Fruit fly (Drosophila melanogaster): ENCODE measurements around the gene APC4.

dm6 chrX:9134922-9135453, 52.3 kb downstream of the APC4 start, which contains the start of gene fend:
- TF ChIP-seq CG8478 (optimal IDR thresholded peaks at IDR 0.05): no peak
- TF ChIP-seq CTCF (optimal IDR thresholded peaks at IDR 0.05): no peak
